Worm (Caenorhabditis elegans) whole organism, L3 larva: ENCODE data around the gene C08F1.11.

Experiments
- egl-27 ChIP-seq: sonication (generic microtip); optimal IDR thresholded peaks from 4 replicates; lab custom pipeline; 2017; ENCODE audit warnings: missing biosample characterization, missing genetic modification reagents, missing genetic modification characterization
- nfya-1 ChIP-seq: sonication (generic microtip); optimal IDR thresholded peaks from 2 replicates; lab custom pipeline; 2017; ENCODE audit warnings: missing genetic modification characterization, mild to moderate bottlenecking, missing compliant biosample characterization, antibody characterized with exemption, moderate library complexity; ENCODE audit not compliant: insufficient read depth
- nhr-23 ChIP-seq: fragments of 150-350 bp; optimal IDR thresholded peaks from 2 replicates; lab custom pipeline; 2014; ENCODE audit warnings: missing biosample characterization, missing genetic modification reagents, missing genetic modification characterization
- nhr-76 ChIP-seq: fragments of 150-350 bp; sonication (generic microtip); optimal IDR thresholded peaks from 5 replicates; lab custom pipeline; 2014; ENCODE audit warnings: missing biosample characterization, missing genetic modification characterization
- ztf-4 ChIP-seq: fragments of 150-350 bp; optimal IDR thresholded peaks from 2 replicates; lab custom pipeline; 2014; ENCODE audit warnings: missing biosample characterization, missing genetic modification characterization

DNA sequence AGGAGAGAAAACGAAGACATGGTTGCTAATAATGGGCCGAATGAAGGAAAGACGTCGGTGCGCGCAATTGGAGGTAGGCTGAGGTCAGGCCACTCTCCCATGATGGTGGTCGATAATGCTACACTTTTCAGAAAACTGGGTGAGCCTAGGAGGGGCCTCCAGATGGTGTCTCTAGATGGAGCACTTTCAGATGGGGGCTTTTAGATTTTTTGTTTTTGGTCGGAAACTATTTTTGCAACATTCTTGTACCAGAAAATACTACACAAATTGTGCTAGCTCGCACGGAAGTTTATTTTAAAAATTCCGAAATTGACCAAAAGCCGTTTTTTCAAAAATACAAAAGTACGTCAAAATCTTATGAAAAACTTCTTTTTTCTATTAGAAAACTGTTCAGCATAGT is 33.6 kb upstream of the C08F1.11 start, which contains the start of gene fbxb-10:
- no peak for TF ChIP-seq nfya-1 (tag; lab: Kevin White, UChicago)
- no peak for TF ChIP-seq egl-27
- TF ChIP-seq nhr-23 (tag; lab: Kevin White, UChicago): no peak
- no peak for TF ChIP-seq nhr-76 (tag; lab: Kevin White, UChicago)
- no peak for TF ChIP-seq ztf-4 (tag; lab: Kevin White, UChicago)
